Worm (Caenorhabditis elegans): ENCODE measurements around the gene rec-8.

rec-8 gene

ce11 chrIV:13392230-13392629 is 39.2 kb upstream of the rec-8 start:
- TF ChIP-seq elt-3 (tag; optimal IDR thresholded peaks at IDR 0.05) (no peak), lin-39 (tag; optimal IDR thresholded peaks at IDR 0.05) (no peak), mdl-1 (tag; optimal IDR thresholded peaks at IDR 0.05) (no peak), ama-1 (optimal IDR thresholded peaks at IDR 0.05) (no peak), sma-9 (GFP tag; optimal IDR thresholded peaks at IDR 0.05) (no peak), sma-9 (tag; optimal IDR thresholded peaks at IDR 0.05) (no peak), R02D3.7 (tag; optimal IDR thresholded peaks at IDR 0.05) (no peak), nhr-6 (tag; optimal IDR thresholded peaks at IDR 0.05) (no peak), sem-4 (tag; optimal IDR thresholded peaks at IDR 0.05) (no peak), unc-55 (GFP tag; optimal IDR thresholded peaks at IDR 0.05) (no peak), skn-1 (tag; optimal IDR thresholded peaks at IDR 0.05) (no peak), F13H6.1 (tag; optimal IDR thresholded peaks at IDR 0.05) (no peak), sma-3 (GFP tag; optimal IDR thresholded peaks at IDR 0.05) (no peak)

- TF ChIP-seq ztf-4 (tag; optimal IDR thresholded peaks at IDR 0.05) (no peak), nhr-129 (tag; optimal IDR thresholded peaks at IDR 0.05) (peak; percentile 8), nhr-25 (tag; optimal IDR thresholded peaks at IDR 0.05) (no peak)
These were observed 37.8 kb upstream of the rec-8 start for ce11 chrIV:13390770-13391169.

ce11 chrIV:13389237-13389636 is 36.2 kb upstream of the rec-8 start:
- TF ChIP-seq ztf-4 (tag; optimal IDR thresholded peaks at IDR 0.05), result no peak
- 0 out of 2 replicates have a peak, but pooled peaks have one; percentile 77 for TF ChIP-seq ztf-1 (GFP tag; conservative IDR thresholded peaks at IDR 0.05)
- TF ChIP-seq nhr-6 (tag; optimal IDR thresholded peaks at IDR 0.05), result no peak

- TF ChIP-seq lsy-2 (tag; optimal IDR thresholded peaks at IDR 0.05) (peak in 1 of 2 experiments; percentile 3), ceh-82 (tag; optimal IDR thresholded peaks at IDR 0.05) (no peak), nhr-6 (tag; optimal IDR thresholded peaks at IDR 0.05) (peak; percentile 28), ama-1 (optimal IDR thresholded peaks at IDR 0.05) (peak; percentile 44), Y55F3AM.14 (GFP tag; optimal IDR thresholded peaks at IDR 0.05) (peak; percentile 57), nhr-129 (tag; optimal IDR thresholded peaks at IDR 0.05) (peak; percentile 16), crh-2 (tag; optimal IDR thresholded peaks at IDR 0.05) (peak; percentile 9), egl-27 (tag; optimal IDR thresholded peaks at IDR 0.05) (no peak), unc-55 (GFP tag; optimal IDR thresholded peaks at IDR 0.05) (peak; percentile 7), zag-1 (tag; optimal IDR thresholded peaks at IDR 0.05) (no peak), gmeb-1 (tag; optimal IDR thresholded peaks at IDR 0.05) (peak; percentile 40), dmd-4 (tag; optimal IDR thresholded peaks at IDR 0.05) (no peak), nhr-21 (tag; optimal IDR thresholded peaks at IDR 0.05) (peak; percentile 84), nhr-25 (tag; optimal IDR thresholded peaks at IDR 0.05) (peak; percentile 48)
These were observed 35.8 kb upstream of the rec-8 start for ce11 chrIV:13388779-13389178.

- TF ChIP-seq ama-1 (optimal IDR thresholded peaks at IDR 0.05) (no peak), lin-39 (tag; optimal IDR thresholded peaks at IDR 0.05) (no peak), peb-1 (tag; optimal IDR thresholded peaks at IDR 0.05) (no peak), ztf-11 (tag; optimal IDR thresholded peaks at IDR 0.05) (no peak), nhr-25 (tag; optimal IDR thresholded peaks at IDR 0.05) (no peak), gmeb-1 (tag; optimal IDR thresholded peaks at IDR 0.05) (no peak), unc-39 (tag; optimal IDR thresholded peaks at IDR 0.05) (no peak), nhr-237 (tag; optimal IDR thresholded peaks at IDR 0.05) (no peak), ZK546.5 (tag; optimal IDR thresholded peaks at IDR 0.05) (no peak), zag-1 (tag; optimal IDR thresholded peaks at IDR 0.05) (no peak), lin-13 (GFP tag; optimal IDR thresholded peaks at IDR 0.05) (no peak), nhr-77 (tag; optimal IDR thresholded peaks at IDR 0.05) (no peak)
These were observed 33.9 kb upstream of the rec-8 start, which contains the start of gene lsm-3 for ce11 chrIV:13386903-13387302. Gene lsm-3, plus strand, starts transcription at chrIV:13387203.

ce11 chrIV:13386043-13386442 is 33.0 kb upstream of the rec-8 start, which contains the start of the genes Y62E10A.20, Y62E10A.23 and mdt-9:
Gene Y62E10A.20, minus strand, starts transcription at chrIV:13386091.
Gene Y62E10A.23, plus strand, starts transcription at chrIV:13386324.
Gene mdt-9, plus strand, starts transcription at chrIV:13386380.
- no peak for TF ChIP-seq nhr-23 (tag; optimal IDR thresholded peaks at IDR 0.05)
- TF ChIP-seq ceh-82 (tag; optimal IDR thresholded peaks at IDR 0.05), result no peak
- peak; percentile 80 for TF ChIP-seq C34F6.9 (tag; optimal IDR thresholded peaks at IDR 0.05)
- peak; percentile 56 for TF ChIP-seq ztf-4 (tag; optimal IDR thresholded peaks at IDR 0.05)
- TF ChIP-seq lin-39 (tag; optimal IDR thresholded peaks at IDR 0.05), result no peak
- TF ChIP-seq nhr-11 (tag; optimal IDR thresholded peaks at IDR 0.05), result no peak
- TF ChIP-seq mdl-1 (tag; optimal IDR thresholded peaks at IDR 0.05), result no peak
- TF ChIP-seq snpc-4 (tag; optimal IDR thresholded peaks at IDR 0.05), result peak; percentile 78
- peak; percentile 73 for TF ChIP-seq lin-11 (tag; optimal IDR thresholded peaks at IDR 0.05)
- peak; percentile 98 for TF ChIP-seq nhr-129 (tag; optimal IDR thresholded peaks at IDR 0.05)
- TF ChIP-seq blmp-1 (tag; optimal IDR thresholded peaks at IDR 0.05; ENCODE audit: insufficient read depth), result no peak
- TF ChIP-seq aly-2 (tag; optimal IDR thresholded peaks at IDR 0.05), result no peak
- TF ChIP-seq sma-9 (GFP tag; optimal IDR thresholded peaks at IDR 0.05), result peak; percentile 71
- no peak for TF ChIP-seq sma-9 (tag; optimal IDR thresholded peaks at IDR 0.05)
- TF ChIP-seq lsy-2 (tag; optimal IDR thresholded peaks at IDR 0.05), result peak; percentile 45 to 86
- no peak for TF ChIP-seq unc-39 (tag; optimal IDR thresholded peaks at IDR 0.05)
- peak; percentile 51 for TF ChIP-seq nhr-6 (tag; optimal IDR thresholded peaks at IDR 0.05)
- peak; percentile 68 for TF ChIP-seq sem-4 (tag; optimal IDR thresholded peaks at IDR 0.05)
- no peak for TF ChIP-seq Y55F3AM.14 (GFP tag; optimal IDR thresholded peaks at IDR 0.05)
- peak; percentile 36 for TF ChIP-seq alr-1 (tag; optimal IDR thresholded peaks at IDR 0.05)
- TF ChIP-seq lin-13 (GFP tag; optimal IDR thresholded peaks at IDR 0.05), result peak; percentile 78
- no peak for TF ChIP-seq elt-1 (tag; optimal IDR thresholded peaks at IDR 0.05)
- TF ChIP-seq fos-1 (tag; optimal IDR thresholded peaks at IDR 0.05), result peak; percentile 32
- peak; percentile 79 for TF ChIP-seq gmeb-1 (tag; optimal IDR thresholded peaks at IDR 0.05)
